Worm (Caenorhabditis elegans): ENCODE results near the gene C29F5.8.
A peak's percentile ranks its signal among the peaks of the same experiment; 100 is the strongest.

DNA sequence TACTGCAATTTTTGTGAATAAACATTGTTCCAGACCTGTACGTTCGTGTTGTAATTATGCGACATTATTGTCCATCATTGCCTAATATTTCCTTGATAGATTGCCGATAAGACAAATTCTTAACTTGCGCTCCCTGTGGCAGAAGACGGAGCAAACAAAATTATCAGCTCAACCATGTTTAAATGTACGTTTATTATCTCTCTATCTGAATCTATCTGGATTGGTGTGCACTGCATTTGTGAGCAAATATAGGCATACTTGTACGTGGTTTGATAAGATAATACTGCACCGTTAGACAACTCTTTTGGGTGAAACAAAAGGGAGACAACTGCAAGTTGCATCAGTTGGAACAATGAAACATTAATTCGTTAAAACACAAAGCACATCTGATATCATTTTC, 21.1 kb downstream of the C29F5.8 start:
- TF ChIP-seq nhr-28 (tag; optimal IDR thresholded peaks at IDR 0.05) (peak; percentile 82), egl-27 (tag; optimal IDR thresholded peaks at IDR 0.05) (no peak), dve-1 (tag; optimal IDR thresholded peaks at IDR 0.05; ENCODE audit: insufficient read depth) (peak; percentile 75), unc-62 (GFP tag; optimal IDR thresholded peaks at IDR 0.05 in 1 of 2) (no peak), unc-62 (tag; optimal IDR thresholded peaks at IDR 0.05) (no peak), nhr-76 (tag; optimal IDR thresholded peaks at IDR 0.05) (no peak), ceh-44 (GFP tag; IDR thresholded peaks at IDR 0.05) (no peak), fos-1 (tag; optimal IDR thresholded peaks at IDR 0.05) (no peak), lim-7 (GFP tag; IDR thresholded peaks at IDR 0.05) (no peak), cey-2 (tag; optimal IDR thresholded peaks at IDR 0.05; ENCODE audit: borderline replicate concordance, insufficient read depth) (peak; percentile 18)

Data from whole organism, L4 larva.